4 fruit fly cellular contexts compared by ENCODE assay signal in genomic region chr2L:670771-671170, dm6.
TF ChIP-seq lines count a peak whose summit lies in the region.

No protein-coding gene starts in this region.

- no peak for TF ChIP-seq CTCF in whole organism, embryonic (GFP tag; optimal IDR thresholded peaks at IDR 0.05; lab: Kevin White, UChicago)

TF ChIP-seq in whole organism, embryonic, 481 proteins besides CTCF, POLR2A, EP300 and RAD21:
- TF ChIP-seq Neu2 (GFP tag; optimal IDR thresholded peaks at IDR 0.05; lab: Kevin White, UChicago; ENCODE audit: borderline replicate concordance) (no peak), Side (GFP tag; optimal IDR thresholded peaks at IDR 0.05; lab: Kevin White, UChicago) (no peak), her (GFP tag; optimal IDR thresholded peaks at IDR 0.05; lab: Kevin White, UChicago) (no peak), lbe (GFP tag; optimal IDR thresholded peaks at IDR 0.05; lab: Kevin White, UChicago) (peak; percentile 81), Ssrp (tag; optimal IDR thresholded peaks at IDR 0.05; lab: Kevin White, UChicago) (no peak), corto (GFP tag; optimal IDR thresholded peaks at IDR 0.05; lab: Kevin White, UChicago) (peak; percentile 84), nom (GFP tag; optimal IDR thresholded peaks at IDR 0.05; lab: Kevin White, UChicago) (peak; percentile 78), CG14667 (GFP tag; IDR thresholded peaks at IDR 0.05; lab: Robert Waterston, UW) (no peak), sima (GFP tag; optimal IDR thresholded peaks at IDR 0.05; lab: Kevin White, UChicago) (no peak), CG6254 (GFP tag; optimal IDR thresholded peaks at IDR 0.05; lab: Kevin White, UChicago) (no peak), sisA (GFP tag; IDR thresholded peaks at IDR 0.05; lab: Robert Waterston, UW) (no peak), bsh (GFP tag; optimal IDR thresholded peaks at IDR 0.05; lab: Kevin White, UChicago) (peak in 1 of 2 experiments; percentile 80), dysf (GFP tag; IDR thresholded peaks at IDR 0.05; lab: Robert Waterston, UW) (no peak)

TF ChIP-seq in whole organism, prepupa, 60 proteins besides CTCF, POLR2A, EP300 and RAD21 (continues in another document):
- TF ChIP-seq CG11902 (GFP tag; optimal IDR thresholded peaks at IDR 0.05; lab: Kevin White, UChicago) (peak; percentile 77), CG16779 (tag; optimal IDR thresholded peaks at IDR 0.05; lab: Kevin White, UChicago) (peak; percentile 67), Met (GFP tag; optimal IDR thresholded peaks at IDR 0.05; lab: Kevin White, UChicago) (peak; percentile 86), fkh (GFP tag; optimal IDR thresholded peaks at IDR 0.05; lab: Kevin White, UChicago) (no peak), Sox102F (GFP tag; optimal IDR thresholded peaks at IDR 0.05; lab: Kevin White, UChicago) (peak; percentile 82), Eip75B (GFP tag; optimal IDR thresholded peaks at IDR 0.05; lab: Kevin White, UChicago) (peak; percentile 92), Ets21C (GFP tag; optimal IDR thresholded peaks at IDR 0.05; lab: Kevin White, UChicago) (peak; percentile 73), CG1621 (tag; optimal IDR thresholded peaks at IDR 0.05; lab: Kevin White, UChicago) (peak; percentile 92), CG4318 (GFP tag; optimal IDR thresholded peaks at IDR 0.05; lab: Kevin White, UChicago) (no peak), eg (GFP tag; IDR thresholded peaks at IDR 0.05; lab: Robert Waterston, UW) (no peak), Sox14 (GFP tag; optimal IDR thresholded peaks at IDR 0.05; lab: Kevin White, UChicago) (peak; percentile 89), Hr39 (GFP tag; optimal IDR thresholded peaks at IDR 0.05; lab: Kevin White, UChicago) (peak; percentile 83), CG3032 (tag; optimal IDR thresholded peaks at IDR 0.05; lab: Kevin White, UChicago) (peak; percentile 95), achi (GFP tag; optimal IDR thresholded peaks at IDR 0.05; lab: Kevin White, UChicago) (peak; percentile 86), Sox15 (GFP tag; optimal IDR thresholded peaks at IDR 0.05; lab: Kevin White, UChicago) (peak; percentile 69), pdm3 (GFP tag; optimal IDR thresholded peaks at IDR 0.05; lab: Kevin White, UChicago) (peak; percentile 82), Blimp-1 (GFP tag; optimal IDR thresholded peaks at IDR 0.05; lab: Kevin White, UChicago) (peak; percentile 56), CG11762 (GFP tag; optimal IDR thresholded peaks at IDR 0.05; lab: Kevin White, UChicago; ENCODE audit: insufficient read depth) (peak; percentile 79), salr (GFP tag; optimal IDR thresholded peaks at IDR 0.05; lab: Kevin White, UChicago) (peak; percentile 62 to 91), CG8319 (GFP tag; optimal IDR thresholded peaks at IDR 0.05; lab: Kevin White, UChicago) (peak; percentile 74), CG6163 (GFP tag; IDR thresholded peaks at IDR 0.05; lab: Robert Waterston, UW) (peak; percentile 90), cyc (GFP tag; optimal IDR thresholded peaks at IDR 0.05; lab: Kevin White, UChicago) (peak; percentile 89), esn (GFP tag; optimal IDR thresholded peaks at IDR 0.05; lab: Kevin White, UChicago) (peak; percentile 88), svp (GFP tag; lab: Kevin White, UChicago) (peak; percentile 93), net (GFP tag; optimal IDR thresholded peaks at IDR 0.05; lab: Kevin White, UChicago) (peak; percentile 72), CG6276 (GFP tag; optimal IDR thresholded peaks at IDR 0.05; lab: Kevin White, UChicago) (no peak), acj6 (GFP tag; optimal IDR thresholded peaks at IDR 0.05; lab: Kevin White, UChicago) (peak; percentile 87)

TF ChIP-seq in whole organism, pupa, 21 proteins besides CTCF, POLR2A, EP300 and RAD21:
- TF ChIP-seq CG4496 (GFP tag; IDR thresholded peaks at IDR 0.05; lab: Robert Waterston, UW) (peak; percentile 56; the same call in 1 of the 3 replicates), Ets98B (GFP tag; IDR thresholded peaks at IDR 0.05; lab: Robert Waterston, UW) (no peak), D1 (tag; optimal IDR thresholded peaks at IDR 0.05; lab: Kevin White, UChicago) (peak; percentile 47), fd96Ca (GFP tag; IDR thresholded peaks at IDR 0.05; lab: Robert Waterston, UW) (peak; percentile 32; the same call in 2 of the 3 replicates), CG9948 (tag; optimal IDR thresholded peaks at IDR 0.05; lab: Kevin White, UChicago) (peak; percentile 92), CG32121 (GFP tag; IDR thresholded peaks at IDR 0.05; lab: Robert Waterston, UW) (no peak), CG12605 (GFP tag; IDR thresholded peaks at IDR 0.05; lab: Robert Waterston, UW) (peak; percentile 35; the same call in 1 of the 2 replicates), rn (GFP tag; IDR thresholded peaks at IDR 0.05; lab: Robert Waterston, UW) (peak; percentile 35; the same call in 1 of the 2 replicates), Pif1B (GFP tag; optimal IDR thresholded peaks at IDR 0.05; lab: Kevin White, UChicago) (peak; percentile 82), CG8301 (tag; optimal IDR thresholded peaks at IDR 0.05; lab: Kevin White, UChicago) (peak; percentile 32), CG13204 (GFP tag; optimal IDR thresholded peaks at IDR 0.05; lab: Kevin White, UChicago) (peak; percentile 87), Pif1A (GFP tag; optimal IDR thresholded peaks at IDR 0.05; lab: Kevin White, UChicago) (peak; percentile 87), CG10348 (GFP tag; IDR thresholded peaks at IDR 0.05; lab: Robert Waterston, UW) (no peak), gl (tag; optimal IDR thresholded peaks at IDR 0.05; lab: Kevin White, UChicago) (peak; percentile 90), Snoo (tag; optimal IDR thresholded peaks at IDR 0.05; lab: Kevin White, UChicago) (peak; percentile 79), CG14655 (GFP tag; optimal IDR thresholded peaks at IDR 0.05; lab: Kevin White, UChicago) (peak; percentile 73), CG17806 (tag; optimal IDR thresholded peaks at IDR 0.05; lab: Kevin White, UChicago) (peak; percentile 95), CG34367 (tag; optimal IDR thresholded peaks at IDR 0.05; lab: Kevin White, UChicago) (peak; percentile 94), CG15710 (tag; optimal IDR thresholded peaks at IDR 0.05; lab: Kevin White, UChicago) (peak; percentile 96), EcR (GFP tag; optimal IDR thresholded peaks at IDR 0.05; lab: Kevin White, UChicago) (no peak), CG8159 (tag; optimal IDR thresholded peaks at IDR 0.05; lab: Kevin White, UChicago) (peak; percentile 95)
TF ChIP-seq in whole organism, pupa: peak in this region for 17.

TF ChIP-seq in whole organism, wandering third instar larva, 38 proteins besides CTCF, POLR2A, EP300 and RAD21:
- peak; percentile 65 for TF ChIP-seq CrebA (GFP tag; optimal IDR thresholded peaks at IDR 0.05; lab: Kevin White, UChicago; ENCODE audit: borderline replicate concordance)
- TF ChIP-seq N (GFP tag; optimal IDR thresholded peaks at IDR 0.05; lab: Kevin White, UChicago), result no peak
- TF ChIP-seq CG9705 (GFP tag; optimal IDR thresholded peaks at IDR 0.05; lab: Kevin White, UChicago), result no peak
- TF ChIP-seq Jra (GFP tag; optimal IDR thresholded peaks at IDR 0.05; lab: Kevin White, UChicago), result peak; percentile 40
- peak; percentile 92 for TF ChIP-seq fru (GFP tag; optimal IDR thresholded peaks at IDR 0.05; lab: Kevin White, UChicago)
- TF ChIP-seq tai (GFP tag; optimal IDR thresholded peaks at IDR 0.05; lab: Kevin White, UChicago), result peak; percentile 63
- no peak for TF ChIP-seq sv (GFP tag; optimal IDR thresholded peaks at IDR 0.05; lab: Kevin White, UChicago)
- peak; percentile 81 for TF ChIP-seq sage (GFP tag; optimal IDR thresholded peaks at IDR 0.05; lab: Kevin White, UChicago)
- no peak for TF ChIP-seq Vsx2 (GFP tag; optimal IDR thresholded peaks at IDR 0.05; lab: Kevin White, UChicago; ENCODE audit: partially characterized antibody)
- TF ChIP-seq CG32264 (GFP tag; optimal IDR thresholded peaks at IDR 0.05; lab: Kevin White, UChicago), result peak; percentile 81
- TF ChIP-seq dmrt93B (GFP tag; optimal IDR thresholded peaks at IDR 0.05; lab: Kevin White, UChicago), result peak; percentile 80
- peak; percentile 88 for TF ChIP-seq OdsH (GFP tag; optimal IDR thresholded peaks at IDR 0.05; lab: Kevin White, UChicago)
- TF ChIP-seq Hr83 (GFP tag; optimal IDR thresholded peaks at IDR 0.05; lab: Kevin White, UChicago; ENCODE audit: poor library complexity, severe bottlenecking), result no peak
- TF ChIP-seq HLH106 (tag; optimal IDR thresholded peaks at IDR 0.05; lab: Kevin White, UChicago), result peak; percentile 84
- peak; percentile 92 for TF ChIP-seq rgr (GFP tag; optimal IDR thresholded peaks at IDR 0.05; lab: Kevin White, UChicago)
- peak; percentile 77 for TF ChIP-seq Sp1 (GFP tag; optimal IDR thresholded peaks at IDR 0.05; lab: Kevin White, UChicago)
- peak; percentile 93 for TF ChIP-seq ey (GFP tag; optimal IDR thresholded peaks at IDR 0.05; lab: Kevin White, UChicago)
- TF ChIP-seq Rel (GFP tag; optimal IDR thresholded peaks at IDR 0.05; lab: Kevin White, UChicago), result peak; percentile 68
- TF ChIP-seq Rel (tag; optimal IDR thresholded peaks at IDR 0.05; lab: Kevin White, UChicago), result no peak
- TF ChIP-seq Dif (GFP tag; optimal IDR thresholded peaks at IDR 0.05; lab: Kevin White, UChicago; ENCODE audit: partially characterized antibody), result no peak
- TF ChIP-seq brk (GFP tag; optimal IDR thresholded peaks at IDR 0.05; lab: Kevin White, UChicago), result peak; percentile 76
- peak; percentile 94 for TF ChIP-seq h (GFP tag; optimal IDR thresholded peaks at IDR 0.05; lab: Kevin White, UChicago)
- peak; percentile 89 for TF ChIP-seq br (GFP tag; optimal IDR thresholded peaks at IDR 0.05; lab: Kevin White, UChicago)
- TF ChIP-seq woc (GFP tag; optimal IDR thresholded peaks at IDR 0.05; lab: Kevin White, UChicago), result peak; percentile 85
- TF ChIP-seq foxo (GFP tag; optimal IDR thresholded peaks at IDR 0.05; lab: Kevin White, UChicago), result peak; percentile 68 to 92
- TF ChIP-seq GATAd (GFP tag; optimal IDR thresholded peaks at IDR 0.05; lab: Kevin White, UChicago), result no peak
- TF ChIP-seq Abd-B (GFP tag; optimal IDR thresholded peaks at IDR 0.05; lab: Kevin White, UChicago), result no peak
- peak; percentile 91 for TF ChIP-seq Hnf4 (GFP tag; optimal IDR thresholded peaks at IDR 0.05; lab: Kevin White, UChicago)
- TF ChIP-seq dsf (GFP tag; optimal IDR thresholded peaks at IDR 0.05; lab: Kevin White, UChicago; ENCODE audit: borderline replicate concordance), result no peak
- TF ChIP-seq usp (GFP tag; optimal IDR thresholded peaks at IDR 0.05; lab: Kevin White, UChicago), result no peak
- no peak for TF ChIP-seq Dfd (GFP tag; optimal IDR thresholded peaks at IDR 0.05; lab: Kevin White, UChicago)
- TF ChIP-seq Myc (optimal IDR thresholded peaks at IDR 0.05; lab: Kevin White, UChicago), result no peak
- peak; percentile 84 for TF ChIP-seq psq (GFP tag; optimal IDR thresholded peaks at IDR 0.05; lab: Kevin White, UChicago)
- TF ChIP-seq dl (GFP tag; optimal IDR thresholded peaks at IDR 0.05; lab: Kevin White, UChicago; ENCODE audit: insufficient read depth in 1 of 2, partially characterized antibody in 2 of 2), result no peak
- TF ChIP-seq jim (GFP tag; optimal IDR thresholded peaks at IDR 0.05; lab: Kevin White, UChicago), result no peak

Comparison
In these comparisons a context has a peak if more than half of its experiments do, and no peak if none do; other contexts are left out.
1. Of the 7 proteins assayed by ChIP-seq in both whole organism, embryonic and whole organism, prepupa: peak only in whole organism, embryonic: none; only in whole organism, prepupa: Blimp-1, CG16779, CG6854, Hr39, Lpt and Sox102F; in both: none; in neither: 1.